Fruit fly (Drosophila melanogaster): ENCODE data around the gene CG12099.

- peak; percentile 12 for TF ChIP-seq CG34367 (tag; optimal IDR thresholded peaks at IDR 0.05)
- TF ChIP-seq Ets98B (GFP tag; IDR thresholded peaks at IDR 0.05): peak; percentile 72
- TF ChIP-seq EcR (GFP tag; optimal IDR thresholded peaks at IDR 0.05): no peak
- TF ChIP-seq CG13204 (GFP tag; optimal IDR thresholded peaks at IDR 0.05): no peak
- no peak for TF ChIP-seq gl (tag; optimal IDR thresholded peaks at IDR 0.05)
- TF ChIP-seq fd96Ca (GFP tag; IDR thresholded peaks at IDR 0.05): peak; percentile 79
- peak; percentile 47 for TF ChIP-seq CG12605 (GFP tag; IDR thresholded peaks at IDR 0.05)
- peak; percentile 16 for TF ChIP-seq CG9948 (tag; optimal IDR thresholded peaks at IDR 0.05)
- TF ChIP-seq CG15710 (tag; optimal IDR thresholded peaks at IDR 0.05): peak; percentile 38
- no peak for TF ChIP-seq CG10348 (GFP tag; IDR thresholded peaks at IDR 0.05)
- peak; percentile 88 for TF ChIP-seq CG4496 (GFP tag; IDR thresholded peaks at IDR 0.05)
Observed at dm6 chr3L:1517274-1518047, 40.8 kb downstream of the CG12099 start.
